Fruit fly (Drosophila melanogaster): ENCODE measurements around the gene pn.

DNA sequence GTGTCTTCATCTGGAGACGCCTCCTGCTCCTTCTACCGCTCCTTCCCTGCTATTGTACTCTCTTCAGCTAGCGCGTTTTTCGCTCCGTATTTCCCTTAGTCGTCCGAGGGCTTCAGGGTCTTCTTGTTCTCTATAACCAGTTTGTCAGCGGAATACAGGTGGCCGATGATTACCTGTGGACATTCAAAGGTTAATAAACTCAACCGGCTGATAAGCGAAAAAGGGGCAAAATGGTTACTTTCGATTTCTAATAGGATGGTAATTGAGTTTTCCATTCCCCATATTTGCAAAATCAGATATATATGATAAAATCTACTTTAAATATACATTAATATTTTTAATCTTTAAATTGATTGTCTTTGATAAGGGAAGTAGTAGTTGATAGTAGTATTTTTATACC lies 32.3 kb upstream of the pn start:
- no peak for TF ChIP-seq psq (optimal IDR thresholded peaks at IDR 0.05)
- TF ChIP-seq pan (optimal IDR thresholded peaks at IDR 0.05) = no peak
